Fruit fly (Drosophila melanogaster) ovary, adult (tissue): ENCODE measurements around the gene CG43064.

Experiments
- CG17801 ChIP-seq: fragments of 200-800 bp; optimal IDR thresholded peaks from 2 replicates; lab custom pipeline; 2019; ENCODE audit warnings: missing biosample characterization, mild to moderate bottlenecking, missing genetic modification characterization, moderate library complexity; ENCODE audit not compliant: partially characterized antibody

The CG43064 gene

DNA sequence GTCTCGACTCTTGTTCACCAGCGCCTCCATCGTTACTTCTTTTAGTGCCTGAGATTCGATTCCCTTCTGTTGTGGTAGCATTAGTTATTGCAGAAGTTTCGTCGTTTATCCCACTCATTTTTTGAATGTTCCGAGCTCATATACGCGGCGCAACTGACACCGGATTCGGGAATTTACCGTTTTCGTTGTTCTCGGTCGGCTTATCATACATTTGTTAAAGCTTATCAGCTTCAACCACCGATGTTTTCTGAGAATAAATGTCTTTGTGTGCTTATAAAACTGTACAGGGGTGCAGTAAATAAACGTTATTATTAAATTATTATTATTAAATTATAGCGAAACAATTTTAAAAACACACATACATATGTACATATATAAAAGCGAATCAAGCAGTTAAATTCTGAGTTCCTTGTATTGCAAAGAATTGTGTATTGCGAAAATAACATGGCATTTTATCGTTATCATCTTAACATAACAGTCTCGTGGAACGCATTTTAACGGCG, at the start of gene CG43064:
CG43064 (minus strand) TSS at position 147 of the 503 bp plus-strand sequence.
- no peak for TF ChIP-seq CG17801 (GFP tag; lab: Kevin White, UChicago)

DNA sequence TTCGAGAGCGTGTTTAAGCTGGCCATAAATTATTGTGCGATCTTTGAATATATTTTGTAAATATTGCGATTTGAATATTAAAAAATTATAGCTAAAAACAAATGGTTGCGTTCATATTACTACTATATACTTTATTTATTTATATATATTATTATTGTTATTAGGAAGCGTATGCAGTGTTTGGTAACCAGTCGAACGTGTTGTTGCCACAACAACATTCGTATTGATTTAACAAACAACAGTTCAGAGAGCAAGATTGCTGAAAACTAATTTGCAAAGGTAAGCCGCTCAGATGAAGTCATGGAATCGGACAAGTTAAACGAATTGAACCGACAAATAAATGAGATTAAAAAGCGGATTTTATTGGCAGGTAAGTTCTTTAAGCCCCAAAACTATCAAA, 44.6 kb upstream of the CG43064 start, which contains the start of gene CCDC151:
CCDC151 (plus strand) TSS at position 301 of the 400 bp plus-strand sequence.
- no peak for TF ChIP-seq CG17801 (GFP tag; lab: Kevin White, UChicago)

DNA sequence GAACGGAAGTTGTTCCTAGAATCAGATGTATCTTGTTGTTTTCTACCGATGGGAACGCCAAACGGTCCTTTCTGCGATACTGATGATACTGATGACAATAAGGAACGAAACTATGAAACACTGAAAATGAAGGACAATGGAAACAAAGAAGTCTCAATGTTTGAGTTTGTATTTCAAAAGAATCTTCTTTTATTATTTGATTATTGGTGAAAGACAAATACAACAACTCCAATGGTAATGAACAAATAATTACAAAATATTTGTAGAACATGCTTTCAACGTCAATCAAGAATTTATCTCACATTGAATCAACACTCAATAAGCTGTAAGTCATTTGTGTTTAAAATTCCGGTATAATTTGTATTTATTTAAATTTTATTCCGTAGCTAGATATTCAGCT, 42.3 kb upstream of the CG43064 start, which contains the start of gene Sprn:
Sprn (plus strand) TSS at position 301 of the 400 bp plus-strand sequence.
- no peak for TF ChIP-seq CG17801 (GFP tag; lab: Kevin White, UChicago)

DNA sequence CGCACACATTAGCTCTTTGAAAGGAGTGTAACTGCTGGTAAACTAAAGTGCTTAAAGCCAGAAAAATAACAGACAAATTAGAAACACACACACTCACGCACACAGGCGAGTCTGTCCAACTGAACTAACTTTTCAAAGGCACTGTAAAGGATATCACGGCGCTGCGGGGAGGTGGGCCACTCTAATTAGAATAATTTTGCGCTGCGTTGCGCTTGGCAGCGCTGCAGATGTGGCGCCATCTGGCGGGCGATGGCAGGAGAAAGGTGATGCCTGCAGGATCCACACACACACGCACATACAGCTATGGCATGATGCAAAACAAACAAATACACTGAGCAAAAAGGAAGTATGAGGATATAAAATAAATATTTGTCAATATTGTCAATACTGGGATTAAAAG, 39.5 kb upstream of the CG43064 start:
- TF ChIP-seq CG17801 (GFP tag; lab: Kevin White, UChicago): no peak

DNA sequence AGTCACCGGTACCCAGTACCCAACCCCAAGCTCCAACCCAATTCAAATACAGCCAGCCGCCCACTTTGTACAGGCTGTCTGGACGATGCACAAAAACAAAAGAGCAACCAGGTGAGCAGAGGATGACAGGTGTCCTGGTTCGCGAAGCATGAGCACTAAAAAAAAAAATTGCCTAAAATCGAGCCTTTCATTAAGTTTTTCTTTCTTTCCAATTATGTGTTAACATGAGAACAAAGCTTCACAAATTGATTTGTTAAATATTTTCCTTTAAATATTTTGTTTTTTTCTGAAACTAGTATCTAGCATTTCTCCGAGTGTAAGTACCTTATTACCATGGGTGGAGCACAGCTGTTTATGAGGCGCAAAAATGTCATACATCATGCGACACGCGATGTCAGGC, 38.2 kb upstream of the CG43064 start:
- no peak for TF ChIP-seq CG17801 (GFP tag; lab: Kevin White, UChicago)

DNA sequence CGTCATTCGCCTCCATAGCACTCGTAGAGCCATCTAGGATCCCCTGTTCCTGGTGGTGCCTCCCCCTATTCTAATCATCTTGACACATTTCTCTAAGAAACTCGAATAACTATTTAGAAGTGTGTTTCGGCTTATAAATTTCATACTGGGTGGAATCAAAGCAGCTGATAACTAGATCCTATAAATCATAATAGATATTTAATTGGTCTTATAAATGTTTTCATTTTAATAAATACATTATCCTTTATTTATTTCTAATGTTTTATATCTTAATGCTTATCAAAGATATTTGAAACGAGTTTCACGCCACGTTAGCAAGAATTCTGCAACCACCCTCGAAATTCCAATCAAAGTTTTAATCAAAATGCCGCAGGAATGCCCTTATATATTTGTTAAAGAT, 34.7 kb upstream of the CG43064 start, which contains the start of gene CG5906:
CG5906 (minus strand) TSS at position 101 of the 400 bp plus-strand sequence.
- TF ChIP-seq CG17801 (GFP tag; lab: Kevin White, UChicago): no peak

DNA sequence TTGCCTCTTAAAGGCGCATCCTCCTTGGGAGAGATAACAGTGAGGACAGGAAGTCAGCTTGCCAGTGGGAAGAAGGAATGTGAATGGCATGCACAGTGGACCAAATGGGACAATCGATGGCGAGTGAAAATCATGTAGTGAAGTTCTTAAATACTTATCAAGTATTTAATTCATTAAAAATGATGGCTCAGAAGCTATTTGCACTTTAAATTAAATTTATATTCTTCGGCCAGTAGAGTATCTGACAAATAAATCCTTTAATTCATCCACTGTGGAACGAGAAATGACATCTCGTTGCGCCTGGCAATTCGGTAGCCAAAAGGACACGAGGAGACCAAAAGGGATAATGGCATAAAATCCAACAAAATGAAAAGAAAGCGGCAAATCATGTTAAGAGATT, 32.8 kb upstream of the CG43064 start:
- no peak for TF ChIP-seq CG17801 (GFP tag; lab: Kevin White, UChicago)

DNA sequence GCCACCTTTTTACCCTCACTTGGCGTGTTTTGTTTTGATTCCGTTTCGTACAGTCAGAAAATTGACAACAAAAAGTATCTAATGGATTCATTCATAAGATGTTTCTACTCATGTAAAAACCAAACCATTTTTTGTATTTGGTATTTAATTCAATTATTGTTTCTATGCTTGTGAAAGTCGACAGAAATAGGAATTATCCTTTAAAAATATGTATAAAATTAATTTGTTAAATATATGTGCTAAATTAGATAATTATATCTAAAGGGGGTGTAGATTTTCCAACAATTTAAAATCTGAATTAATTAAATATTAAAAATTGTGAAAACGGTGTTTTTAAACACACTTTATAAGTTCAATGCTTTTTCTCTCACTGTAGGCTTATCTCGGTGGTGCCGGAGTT, 27.1 kb upstream of the CG43064 start:
- TF ChIP-seq CG17801 (GFP tag; lab: Kevin White, UChicago): no peak

DNA sequence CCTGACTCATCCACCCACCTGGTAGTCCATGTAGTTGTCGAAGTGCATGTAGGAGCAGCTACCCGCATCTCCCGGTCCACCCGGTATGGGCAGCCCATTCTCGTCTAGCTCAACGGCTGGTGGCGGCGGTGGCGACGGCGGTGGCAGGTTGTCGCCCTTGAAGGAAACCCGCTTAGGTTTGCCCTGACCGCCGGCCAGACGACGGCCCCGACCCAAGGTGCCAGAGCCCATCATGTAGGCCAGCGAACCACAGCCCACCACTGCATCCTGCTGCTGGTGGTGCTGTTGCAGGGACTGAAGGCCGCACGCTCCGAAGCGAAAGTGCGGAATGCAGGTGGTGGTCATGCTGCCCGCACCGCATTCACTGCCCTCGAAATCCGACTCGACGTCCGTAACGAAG, 25.7 kb upstream of the CG43064 start:
- TF ChIP-seq CG17801 (GFP tag; lab: Kevin White, UChicago): no peak

DNA sequence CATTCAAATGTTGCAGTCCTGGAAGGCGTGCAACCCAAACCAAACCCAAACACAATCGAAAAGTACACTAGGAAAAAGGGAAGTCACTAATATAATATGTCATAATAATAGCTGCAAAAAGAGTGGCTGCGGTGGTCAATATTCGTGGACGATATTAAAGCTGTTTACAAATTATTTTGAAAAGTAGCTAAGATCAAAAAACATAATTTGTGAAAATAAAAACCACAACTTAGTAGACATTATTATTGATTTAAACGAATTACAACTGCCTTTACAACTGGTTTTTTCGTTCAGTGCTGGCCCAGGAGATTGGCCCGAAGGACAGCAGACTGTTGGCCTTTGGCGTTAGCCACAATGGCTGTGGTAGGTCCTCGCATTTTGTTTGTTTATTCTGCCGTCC, 22.2 kb upstream of the CG43064 start:
- TF ChIP-seq CG17801 (GFP tag; lab: Kevin White, UChicago): no peak

DNA sequence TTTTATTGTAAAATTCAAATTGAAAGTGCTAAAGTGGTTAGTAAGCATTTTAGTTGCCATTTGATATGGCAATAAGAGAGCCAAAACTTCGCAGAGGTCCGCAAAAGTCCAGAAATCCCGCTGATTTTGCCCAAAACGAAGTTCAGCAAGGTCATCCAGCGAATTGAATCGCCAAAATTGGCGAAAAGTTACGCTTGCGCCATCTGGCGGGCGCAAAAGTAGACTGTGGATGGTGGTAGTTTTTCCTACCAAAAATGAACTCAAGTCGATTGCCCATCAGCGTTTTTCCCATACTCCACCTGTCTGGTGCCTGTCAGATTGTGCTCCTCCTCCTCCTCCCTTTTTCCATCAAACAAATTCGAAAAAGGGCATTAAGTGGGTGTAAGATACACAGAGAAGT, 16.4 kb upstream of the CG43064 start:
- TF ChIP-seq CG17801 (GFP tag; lab: Kevin White, UChicago): no peak

DNA sequence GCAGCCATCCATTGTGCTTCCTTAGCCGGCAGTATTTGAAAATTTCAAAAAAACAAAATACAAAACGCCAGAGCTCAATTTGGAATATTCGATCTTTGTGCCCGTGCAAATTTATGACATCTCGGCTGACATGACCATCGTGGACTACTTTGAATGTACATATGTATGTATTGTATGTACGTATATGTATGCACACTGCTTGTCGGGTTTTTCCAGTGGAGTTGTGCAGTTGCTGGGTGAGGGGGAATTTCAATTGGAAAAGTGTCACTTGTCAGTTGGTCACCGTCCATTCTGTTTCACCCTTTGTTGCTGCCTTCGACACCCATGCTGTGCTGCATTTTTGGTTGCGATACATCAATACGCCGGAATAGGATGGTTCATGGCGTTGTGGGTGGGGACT, 11.2 kb upstream of the CG43064 start, which contains the start of gene CG12521:
CG12521 (minus strand) TSS at position 101 of the 400 bp plus-strand sequence.
- TF ChIP-seq CG17801 (GFP tag; lab: Kevin White, UChicago): no peak

DNA sequence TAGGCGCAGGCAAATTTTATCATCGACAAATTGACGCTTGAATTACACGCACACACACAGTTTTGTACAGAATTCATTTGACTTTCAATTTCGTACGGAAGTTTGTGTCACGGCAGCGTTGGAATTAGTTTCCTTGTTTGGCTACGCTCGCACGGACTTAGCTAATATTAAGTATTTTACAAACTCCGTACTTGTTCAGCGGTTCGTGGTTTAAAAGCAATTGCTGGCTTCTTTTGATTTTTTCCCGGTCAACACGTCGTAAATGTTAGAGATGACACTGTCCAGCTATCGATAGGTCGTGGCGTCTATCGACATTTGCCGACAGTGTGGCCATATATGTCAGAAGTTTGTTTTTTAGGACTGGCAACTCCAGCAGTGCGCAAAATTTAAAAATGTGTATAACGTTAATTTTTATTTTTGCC, 3.2 kb downstream of the CG43064 start, which contains the start of gene CycA:
CycA (minus strand) TSS at position 283 of the 422 bp plus-strand sequence.
- peak; percentile 21 for TF ChIP-seq CG17801 (GFP tag; lab: Kevin White, UChicago)

DNA sequence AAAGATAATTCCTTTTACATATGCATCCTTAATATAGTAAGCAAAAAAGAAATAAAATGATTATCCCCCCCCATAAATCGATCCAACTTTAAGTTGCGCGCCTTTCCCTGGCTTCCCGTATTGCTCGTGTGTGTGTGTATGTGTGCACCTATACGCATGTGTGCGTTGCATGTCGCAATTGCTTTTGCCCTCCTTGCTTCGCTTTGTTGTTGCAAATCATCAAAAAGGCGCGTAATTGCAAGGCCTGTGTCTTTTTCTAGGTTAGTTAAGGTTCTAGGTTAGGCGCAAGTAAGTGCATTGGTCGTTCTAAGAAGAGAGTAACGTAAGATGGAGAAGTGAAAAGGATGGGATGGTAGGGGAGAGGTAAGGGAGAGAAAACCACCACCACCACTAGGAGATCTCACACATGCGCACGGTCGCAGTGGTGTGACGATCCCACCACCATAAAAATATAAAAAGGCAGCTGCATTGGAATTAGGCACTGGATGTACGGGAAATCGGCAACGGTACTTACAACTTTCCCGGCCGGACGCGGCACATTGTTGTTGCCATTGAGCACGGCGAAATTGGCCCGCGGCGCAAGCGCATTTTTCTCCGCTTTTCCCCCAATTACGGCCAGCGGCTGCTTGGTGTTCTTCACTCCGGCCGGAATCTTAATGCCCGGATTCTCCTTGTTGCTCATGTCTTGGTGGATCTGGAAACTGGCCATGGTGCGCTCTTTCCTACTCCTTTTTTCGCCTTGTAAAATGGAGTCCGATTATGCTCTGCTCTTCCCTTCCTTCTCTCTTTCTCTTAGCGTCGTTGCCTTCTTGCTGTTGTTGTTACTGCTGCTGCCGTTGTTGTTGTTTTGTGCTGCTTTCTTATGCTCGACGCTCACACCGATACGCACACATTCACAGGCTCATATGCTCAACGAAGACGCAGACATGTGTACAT, 3.9 kb downstream of the CG43064 start:
- TF ChIP-seq CG17801 (GFP tag; lab: Kevin White, UChicago): no peak

DNA sequence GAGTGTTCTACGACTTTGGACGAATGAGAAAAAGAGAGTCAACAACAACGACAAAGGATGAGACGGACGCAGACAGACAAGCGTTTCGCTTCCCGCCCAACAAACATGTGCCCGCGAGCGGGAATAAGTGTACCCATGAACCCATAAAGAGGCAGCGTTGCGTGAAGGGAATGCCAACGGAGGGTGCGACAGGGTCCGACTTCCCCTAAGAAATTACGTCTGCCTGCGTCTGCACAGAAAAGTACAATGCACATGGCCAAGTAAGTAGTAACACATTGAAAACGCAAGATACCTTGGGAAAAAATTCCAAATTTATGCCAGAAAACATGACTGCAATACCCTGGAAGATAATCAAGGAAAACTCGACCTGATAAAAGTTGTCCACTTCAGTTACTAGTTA, 5.3 kb downstream of the CG43064 start:
- TF ChIP-seq CG17801 (GFP tag; lab: Kevin White, UChicago): no peak
